Fruit fly (Drosophila melanogaster): ENCODE results near the gene pie.

The pie gene

DNA sequence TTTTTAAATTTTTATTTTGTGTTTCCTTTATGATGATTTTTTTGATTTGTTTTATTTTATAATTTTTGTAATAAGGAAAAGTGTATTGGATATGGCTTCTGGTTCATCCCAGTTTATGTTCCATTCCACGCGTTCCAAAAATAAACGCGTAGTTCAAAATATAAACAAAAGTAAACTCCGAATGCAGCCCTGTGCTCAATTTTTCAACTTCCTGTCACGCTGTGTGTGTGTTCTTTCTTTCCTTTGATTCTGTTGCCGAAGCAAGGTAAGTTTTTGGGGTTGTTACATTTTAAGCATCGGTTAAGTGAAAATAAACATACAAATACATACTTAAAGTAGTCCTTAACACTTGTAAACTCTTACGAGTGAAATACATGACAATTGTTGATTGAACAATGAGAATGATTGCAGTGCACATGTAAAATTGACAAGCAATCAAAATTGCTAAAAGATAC, 14.4 kb downstream of the pie start, which contains the start of the genes Ip259 and RpS27A (continued):
- TF ChIP-seq zf30C (GFP tag; optimal IDR thresholded peaks at IDR 0.05) = no peak
- no peak; the same call in 1 of the 2 replicates for TF ChIP-seq CG13287 (GFP tag; IDR thresholded peaks at IDR 0.05; ENCODE audit: partially characterized antibody)
- TF ChIP-seq ssp (GFP tag; IDR thresholded peaks at IDR 0.05) = peak; percentile 96
- TF ChIP-seq Hand (GFP tag; optimal IDR thresholded peaks at IDR 0.05) = peak; percentile 25
- peak; percentile 30 for TF ChIP-seq pum (GFP tag; optimal IDR thresholded peaks at IDR 0.05)
- peak; percentile 63 for TF ChIP-seq CG10431 (GFP tag; optimal IDR thresholded peaks at IDR 0.05)
- peak; percentile 86 for TF ChIP-seq HLHmδ (GFP tag; optimal IDR thresholded peaks at IDR 0.05)
- TF ChIP-seq CG6272 (GFP tag; IDR thresholded peaks at IDR 0.05) = peak; percentile 61; the same call in 1 of the 2 replicates
- TF ChIP-seq CG16863 (GFP tag; optimal IDR thresholded peaks at IDR 0.05) = peak; percentile 47
- TF ChIP-seq zfh1 (GFP tag; IDR thresholded peaks at IDR 0.05) = peak; percentile 90
- no peak for TF ChIP-seq corto (GFP tag; optimal IDR thresholded peaks at IDR 0.05)
- peak; percentile 78 for TF ChIP-seq Usf (GFP tag; optimal IDR thresholded peaks at IDR 0.05)
- peak; percentile 75 for TF ChIP-seq Awh (GFP tag; IDR thresholded peaks at IDR 0.05)
- peak; percentile 56 for TF ChIP-seq al (GFP tag; IDR thresholded peaks at IDR 0.05)
- TF ChIP-seq Hey (tag; optimal IDR thresholded peaks at IDR 0.05) = no peak
- no peak for TF ChIP-seq jumu (GFP tag; optimal IDR thresholded peaks at IDR 0.05)
- TF ChIP-seq Jarid2 (GFP tag; optimal IDR thresholded peaks at IDR 0.05) = no peak
- no peak for TF ChIP-seq fru (optimal IDR thresholded peaks at IDR 0.05)
- peak; percentile 54; the same call in 2 of the 3 replicates for TF ChIP-seq Aef1 (GFP tag; IDR thresholded peaks at IDR 0.05)
- TF ChIP-seq CG1603 (tag; optimal IDR thresholded peaks at IDR 0.05) = peak; percentile 100
- peak; percentile 30 for TF ChIP-seq CG13123 (GFP tag; optimal IDR thresholded peaks at IDR 0.05)
- no peak for TF ChIP-seq CG12071 (GFP tag; optimal IDR thresholded peaks at IDR 0.05)
- peak; percentile 53 to 75 for TF ChIP-seq chif (GFP tag; optimal IDR thresholded peaks at IDR 0.05)
- TF ChIP-seq slbo (GFP tag; IDR thresholded peaks at IDR 0.05) = peak; percentile 72
- peak; percentile 6 for TF ChIP-seq CG16815 (GFP tag; optimal IDR thresholded peaks at IDR 0.05)
- peak; percentile 32 to 46 for TF ChIP-seq Pdp1 (GFP tag; optimal IDR thresholded peaks at IDR 0.05)
- peak; percentile 57 for TF ChIP-seq maf-S (GFP tag; optimal IDR thresholded peaks at IDR 0.05)
- peak; percentile 69 for TF ChIP-seq CG33557 (GFP tag; optimal IDR thresholded peaks at IDR 0.05)
- peak; percentile 80 for TF ChIP-seq Hsf (GFP tag; optimal IDR thresholded peaks at IDR 0.05)
- peak; percentile 56 for TF ChIP-seq Nf-YC (tag; optimal IDR thresholded peaks at IDR 0.05)
- TF ChIP-seq CG6654 (GFP tag; optimal IDR thresholded peaks at IDR 0.05) = peak; percentile 22
- TF ChIP-seq ken (GFP tag; IDR thresholded peaks at IDR 0.05) = peak; percentile 77
- peak; percentile 71 for TF ChIP-seq mam (GFP tag; optimal IDR thresholded peaks at IDR 0.05)
- peak; percentile 91 for TF ChIP-seq CG7987 (GFP tag; optimal IDR thresholded peaks at IDR 0.05)
- no peak for TF ChIP-seq Dll (GFP tag; IDR thresholded peaks at IDR 0.05; ENCODE audit: partially characterized antibody)
- TF ChIP-seq Myb (GFP tag; optimal IDR thresholded peaks at IDR 0.05) = peak; percentile 42
- TF ChIP-seq CG10462 (GFP tag; optimal IDR thresholded peaks at IDR 0.05) = no peak
- TF ChIP-seq CG10959 (GFP tag; IDR thresholded peaks at IDR 0.05) = peak; percentile 41; the same call in 1 of the 2 replicates
- no peak for TF ChIP-seq br (optimal IDR thresholded peaks at IDR 0.05)
- TF ChIP-seq hth (optimal IDR thresholded peaks at IDR 0.05) = no peak
- peak; percentile 57 for TF ChIP-seq zfh2 (GFP tag; optimal IDR thresholded peaks at IDR 0.05)
- TF ChIP-seq Atf3 (GFP tag; optimal IDR thresholded peaks at IDR 0.05) = peak; percentile 61
- TF ChIP-seq Elba2 (GFP tag; optimal IDR thresholded peaks at IDR 0.05) = no peak
- TF ChIP-seq otp (GFP tag; IDR thresholded peaks at IDR 0.05) = no peak; the same call in 2 of the 3 replicates
- peak; percentile 61 for TF ChIP-seq BtbVII (GFP tag; optimal IDR thresholded peaks at IDR 0.05)
- no peak for TF ChIP-seq GATAe (GFP tag; conservative IDR thresholded peaks at IDR 0.05)
- peak; percentile 58 for TF ChIP-seq dati (GFP tag; IDR thresholded peaks at IDR 0.05)
- no peak for TF ChIP-seq jing (GFP tag; optimal IDR thresholded peaks at IDR 0.05)
- TF ChIP-seq lilli (GFP tag; optimal IDR thresholded peaks at IDR 0.05) = peak; percentile 48
- no peak for TF ChIP-seq TFAM (GFP tag; optimal IDR thresholded peaks at IDR 0.05)
- TF ChIP-seq CG1647 (GFP tag; optimal IDR thresholded peaks at IDR 0.05) = peak; percentile 64
- TF ChIP-seq Dip2 (GFP tag; IDR thresholded peaks at IDR 0.05) = no peak
